Fruit fly (Drosophila melanogaster): ENCODE measurements around the gene Obp99d.

DNA sequence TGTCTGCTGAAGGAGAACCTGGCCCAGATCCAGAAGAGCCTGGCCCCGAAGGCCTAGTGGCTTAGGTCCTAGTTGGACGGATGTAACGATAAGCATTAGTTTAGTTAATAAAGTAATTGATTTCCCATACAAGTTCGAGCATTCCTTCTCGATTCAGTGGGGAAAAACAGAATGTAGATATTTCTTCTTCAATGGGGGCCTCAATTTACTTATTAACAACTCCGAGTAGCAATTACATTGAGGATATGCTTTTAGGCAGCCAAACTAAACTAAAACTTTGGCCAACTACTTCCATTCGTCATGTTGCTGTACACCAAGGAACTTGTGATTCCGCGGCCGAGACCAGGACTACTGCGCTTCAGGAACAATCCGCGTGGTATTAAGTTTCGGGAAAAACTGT, 42.1 kb upstream of the Obp99d start, which contains the start of gene ppk19:
- TF ChIP-seq pan (optimal IDR thresholded peaks at IDR 0.05) (no peak), CG8478 (optimal IDR thresholded peaks at IDR 0.05) (no peak), EcR (GFP tag; optimal IDR thresholded peaks at IDR 0.05) (no peak), usp (GFP tag; optimal IDR thresholded peaks at IDR 0.05) (no peak)

All from whole organism.